Fruit fly (Drosophila melanogaster) whole organism, embryonic: ENCODE measurements around the gene c12.1.

ENCODE experiments used
- Aef1 ChIP-seq: fragments of 200-800 bp; sonication (Bioruptor generic); IDR thresholded peaks from 3 replicates; pipeline ENCODE4 v1.3.6; 2022; ENCODE audit warnings: missing biosample characterization, missing genetic modification characterization
- CG10462 ChIP-seq: fragments of 200-800 bp; sonication (Bioruptor generic); optimal IDR thresholded peaks from 2 replicates; lab custom pipeline; 2016; ENCODE audit warnings: missing biosample characterization, missing genetic modification characterization
- CG10543 ChIP-seq: fragments of 200-800 bp; sonication (Bioruptor generic); optimal IDR thresholded peaks from 3 replicates; lab custom pipeline; 2017; ENCODE audit warnings: missing biosample characterization, mild to moderate bottlenecking, missing genetic modification characterization, moderate library complexity
- CG11247 ChIP-seq: fragments of 200-800 bp; sonication (Bioruptor generic); IDR thresholded peaks from 2 replicates; pipeline ENCODE4 v1.3.6; 2022; ENCODE audit warnings: missing biosample characterization, missing genetic modification characterization
- CG12104 ChIP-seq: fragments of 200-800 bp; sonication (Bioruptor generic); optimal IDR thresholded peaks from 3 replicates; lab custom pipeline; 2016; ENCODE audit warnings: missing biosample characterization, missing genetic modification characterization
- CG12299 ChIP-seq: fragments of 200-800 bp; sonication (Bioruptor generic); optimal IDR thresholded peaks from 2 replicates; lab custom pipeline; 2018; ENCODE audit warnings: missing biosample characterization, mild to moderate bottlenecking, missing genetic modification characterization
- CG1233 ChIP-seq: fragments of 200-800 bp; sonication (Bioruptor generic); optimal IDR thresholded peaks from 4 replicates; lab custom pipeline; 2018; ENCODE audit warnings: missing biosample characterization, mild to moderate bottlenecking, missing genetic modification characterization
- CG12659 ChIP-seq: fragments of 200-800 bp; sonication (Bioruptor generic); optimal IDR thresholded peaks from 3 replicates; lab custom pipeline; 2017; ENCODE audit warnings: mild to moderate bottlenecking, missing biosample characterization, missing genetic modification reagents, missing genetic modification characterization
- CG12942 ChIP-seq: fragments of 200-800 bp; sonication (Bioruptor generic); optimal IDR thresholded peaks from 3 replicates; lab custom pipeline; 2016; ENCODE audit warnings: missing biosample characterization, missing genetic modification characterization
- CG13424 ChIP-seq: fragments of 200-800 bp; sonication (Bioruptor generic); optimal IDR thresholded peaks from 2 replicates; lab custom pipeline; 2019; ENCODE audit warnings: missing biosample characterization, mild to moderate bottlenecking, missing genetic modification characterization, moderate library complexity
- CG13775 ChIP-seq: fragments of 200-800 bp; sonication (Bioruptor generic); optimal IDR thresholded peaks from 3 replicates; lab custom pipeline; 2017; ENCODE audit warnings: missing biosample characterization, mild to moderate bottlenecking, missing genetic modification characterization
- CG1602 ChIP-seq: fragments of 200-800 bp; sonication (Bioruptor generic); optimal IDR thresholded peaks from 3 replicates; lab custom pipeline; 2016; ENCODE audit warnings: missing biosample characterization, missing genetic modification characterization
- CG17829 ChIP-seq: fragments of 200-800 bp; optimal IDR thresholded peaks from 2 replicates; lab custom pipeline; 2019; ENCODE audit warnings: missing biosample characterization, mild to moderate bottlenecking, missing genetic modification characterization, moderate library complexity
- CG2120 ChIP-seq: fragments of 200-800 bp; sonication (Bioruptor generic); optimal IDR thresholded peaks from 3 replicates; lab custom pipeline; 2016; ENCODE audit warnings: missing biosample characterization, missing genetic modification characterization
- CG2129 ChIP-seq: fragments of 200-800 bp; sonication (Bioruptor generic); IDR thresholded peaks from 2 replicates; pipeline ENCODE4 v1.3.6; 2022; ENCODE audit warnings: missing biosample characterization, missing genetic modification characterization; ENCODE audit not compliant: partially characterized antibody
- CG30403 ChIP-seq: fragments of 200-800 bp; sonication (Bioruptor generic); optimal IDR thresholded peaks from 3 replicates; lab custom pipeline; 2016; ENCODE audit warnings: missing biosample characterization, missing genetic modification characterization
- CG6791 ChIP-seq: fragments of 200-800 bp; sonication (Bioruptor generic); IDR thresholded peaks from 3 replicates; pipeline ENCODE4 v1.3.6; 2022; ENCODE audit warnings: missing biosample characterization, missing genetic modification characterization; ENCODE audit not compliant: partially characterized antibody
- CG9932 ChIP-seq: fragments of 200-800 bp; sonication (Bioruptor generic); IDR thresholded peaks from 2 replicates; pipeline ENCODE4 v1.3.6; 2022; ENCODE audit warnings: missing biosample characterization, missing genetic modification characterization
- D19B ChIP-seq: fragments of 200-800 bp; sonication (Bioruptor generic); optimal IDR thresholded peaks from 2 replicates; lab custom pipeline; 2017; ENCODE audit warnings: missing biosample characterization, mild to moderate bottlenecking, missing genetic modification characterization
- Dbx ChIP-seq: fragments of 200-800 bp; sonication (Bioruptor generic); IDR thresholded peaks from 3 replicates; pipeline ENCODE4 v1.3.6; 2022; ENCODE audit warnings: missing biosample characterization, missing genetic modification characterization
- Dll ChIP-seq: fragments of 200-800 bp; sonication (Bioruptor generic); IDR thresholded peaks from 4 replicates; pipeline ENCODE4 v1.3.6; 2022; ENCODE audit warnings: missing biosample characterization, missing genetic modification characterization; ENCODE audit not compliant: partially characterized antibody
- HLH3B ChIP-seq: fragments of 200-800 bp; sonication (Bioruptor generic); IDR thresholded peaks from 2 replicates; pipeline ENCODE4 v1.3.6; 2022; ENCODE audit warnings: missing biosample characterization, missing genetic modification characterization
- HLH54F ChIP-seq: fragments of 200-800 bp; sonication (Bioruptor generic); optimal IDR thresholded peaks from 3 replicates; lab custom pipeline; 2016; ENCODE audit warnings: missing biosample characterization, missing genetic modification characterization
- HmgD ChIP-seq: fragments of 200-800 bp; sonication (Bioruptor generic); optimal IDR thresholded peaks from 3 replicates; lab custom pipeline; 2016; ENCODE audit warnings: missing biosample characterization, missing genetic modification characterization
- Nf-YC ChIP-seq: fragments of 200-800 bp; optimal IDR thresholded peaks from 3 replicates; lab custom pipeline; 2019; ENCODE audit warnings: missing biosample characterization, mild to moderate bottlenecking, missing genetic modification characterization, moderate library complexity
- Opbp ChIP-seq: fragments of 200-800 bp; sonication (Bioruptor generic); IDR thresholded peaks from 3 replicates; pipeline ENCODE4 v1.3.6; 2022; ENCODE audit warnings: missing biosample characterization, missing genetic modification characterization; ENCODE audit not compliant: partially characterized antibody
- Stat92E ChIP-seq, 3 experiments: fragments of >200 bp in 2 of 3; fragments of 200-800 bp in 1 of 3; sonication (Bioruptor generic) in 1 of 3; optimal IDR thresholded peaks; 2 replicates each; lab custom pipeline; 2017 to 2019; ENCODE audit warnings: missing biosample characterization in 3 of 3, missing genetic modification characterization in 3 of 3, mild to moderate bottlenecking in 1 of 3, moderate library complexity in 1 of 3
- ase ChIP-seq: fragments of 200-800 bp; sonication (Bioruptor generic); IDR thresholded peaks from 3 replicates; pipeline ENCODE4 v1.3.6; 2022; ENCODE audit warnings: missing biosample characterization, missing genetic modification characterization
- bcd ChIP-seq: fragments of 200-800 bp; sonication (Bioruptor generic); optimal IDR thresholded peaks from 2 replicates; lab custom pipeline; 2017; ENCODE audit warnings: missing biosample characterization, mild to moderate bottlenecking, missing genetic modification characterization
- chif ChIP-seq, 2 experiments: fragments of 200-800 bp; sonication (Bioruptor generic); optimal IDR thresholded peaks; 3 replicates each; lab custom pipeline; 2016; ENCODE audit warnings: missing biosample characterization in 2 of 2, missing genetic modification characterization in 2 of 2
- crc ChIP-seq: fragments of 200-800 bp; sonication (Bioruptor generic); optimal IDR thresholded peaks from 2 replicates; lab custom pipeline; 2016; ENCODE audit warnings: missing biosample characterization, missing genetic modification characterization
- ems ChIP-seq: fragments of 200-800 bp; sonication (Bioruptor generic); optimal IDR thresholded peaks from 3 replicates; lab custom pipeline; 2016; ENCODE audit warnings: missing biosample characterization, missing genetic modification characterization
- gfzf ChIP-seq: fragments of 200-800 bp; sonication (Bioruptor generic); optimal IDR thresholded peaks from 2 replicates; lab custom pipeline; 2016; ENCODE audit warnings: missing biosample characterization, mild to moderate bottlenecking, missing genetic modification characterization, moderate library complexity
- ind ChIP-seq: fragments of 200-800 bp; sonication (Bioruptor generic); optimal IDR thresholded peaks from 3 replicates; lab custom pipeline; 2016; ENCODE audit warnings: missing biosample characterization, missing genetic modification characterization
- jumu ChIP-seq: fragments of 200-800 bp; sonication (Bioruptor generic); optimal IDR thresholded peaks from 3 replicates; lab custom pipeline; 2016; ENCODE audit warnings: missing biosample characterization, missing genetic modification characterization
- klu ChIP-seq: fragments of 200-800 bp; sonication (Bioruptor generic); IDR thresholded peaks from 2 replicates; pipeline ENCODE4 v1.3.6; 2022; ENCODE audit warnings: missing biosample characterization, missing genetic modification characterization
- knrl ChIP-seq: fragments of 200-800 bp; sonication (Bioruptor generic); IDR thresholded peaks from 3 replicates; pipeline ENCODE4 v1.3.6; 2022; ENCODE audit warnings: missing biosample characterization, missing genetic modification characterization; ENCODE audit not compliant: partially characterized antibody
- lab ChIP-seq: fragments of 200-800 bp; sonication (Bioruptor generic); optimal IDR thresholded peaks from 3 replicates; lab custom pipeline; 2017; ENCODE audit warnings: missing biosample characterization, missing genetic modification characterization, mild to moderate bottlenecking, moderate library complexity, missing genetic modification reagents
- maf-S ChIP-seq: fragments of 200-800 bp; sonication (Bioruptor generic); optimal IDR thresholded peaks from 2 replicates; lab custom pipeline; 2016; ENCODE audit warnings: missing biosample characterization, missing genetic modification characterization
- nerfin-2 ChIP-seq: fragments of 200-800 bp; sonication (Bioruptor generic); IDR thresholded peaks from 2 replicates; pipeline ENCODE4 v1.3.6; 2022; ENCODE audit warnings: missing biosample characterization, missing genetic modification characterization; ENCODE audit not compliant: partially characterized antibody
- onecut ChIP-seq: fragments of 200-800 bp; sonication (Bioruptor generic); IDR thresholded peaks from 2 replicates; pipeline ENCODE4 v1.3.6; 2022; ENCODE audit warnings: missing biosample characterization, missing genetic modification characterization
- p53 ChIP-seq: fragments of 200-800 bp; sonication (Bioruptor generic); optimal IDR thresholded peaks from 2 replicates; lab custom pipeline; 2016; ENCODE audit warnings: missing biosample characterization, missing genetic modification characterization
- ranshi ChIP-seq: fragments of 200-800 bp; sonication (Bioruptor generic); IDR thresholded peaks from 2 replicates; pipeline ENCODE4 v1.3.6; 2022; ENCODE audit warnings: missing biosample characterization, missing genetic modification characterization
- repo ChIP-seq: fragments of 200-800 bp; sonication (Bioruptor generic); optimal IDR thresholded peaks from 2 replicates; lab custom pipeline; 2016; ENCODE audit warnings: missing biosample characterization, missing genetic modification characterization
- ssp ChIP-seq: fragments of 200-800 bp; sonication (Bioruptor generic); IDR thresholded peaks from 2 replicates; pipeline ENCODE4 v1.3.6; 2022; ENCODE audit warnings: missing biosample characterization, missing genetic modification characterization
- tap ChIP-seq: fragments of 200-800 bp; optimal IDR thresholded peaks from 3 replicates; lab custom pipeline; 2019; ENCODE audit warnings: missing biosample characterization, mild to moderate bottlenecking, missing genetic modification characterization, moderate library complexity
- unc-4 ChIP-seq: fragments of 200-800 bp; sonication (Bioruptor generic); IDR thresholded peaks from 2 replicates; pipeline ENCODE4 v1.3.6; 2022; ENCODE audit warnings: missing biosample characterization, missing genetic modification characterization; ENCODE audit not compliant: partially characterized antibody
- zen2 ChIP-seq: fragments of 200-800 bp; sonication (Bioruptor generic); IDR thresholded peaks from 3 replicates; pipeline ENCODE4 v1.3.6; 2022; ENCODE audit warnings: missing biosample characterization, missing genetic modification characterization; ENCODE audit not compliant: partially characterized antibody

Gene c12.1

dm6 chrX:9355996-9356708, 37.1 kb upstream of the c12.1 start, which contains the start of the genes Zdhhc8 and BCL7-like (continued):
- peak; percentile 98 for TF ChIP-seq CG6791 (GFP tag; lab: Robert Waterston, UW)
- peak; percentile 61 for TF ChIP-seq gfzf (GFP tag; lab: Kevin White, UChicago)
- peak; percentile 47 for TF ChIP-seq HLH54F
- TF ChIP-seq HLH3B (GFP tag; lab: Robert Waterston, UW), result 0 out of 2 replicates have a peak, but pooled peaks have one; percentile 27
- peak; percentile 98 for TF ChIP-seq knrl (GFP tag; lab: Robert Waterston, UW)
- no peak for TF ChIP-seq HmgD
- TF ChIP-seq CG13775 (GFP tag; lab: Kevin White, UChicago), result peak; percentile 42
- peak; percentile 20; the same call in 1 of the 2 replicates for TF ChIP-seq ssp (GFP tag; lab: Robert Waterston, UW)
- peak; percentile 25 for TF ChIP-seq Nf-YC (tag; lab: Kevin White, UChicago)
- TF ChIP-seq bcd (GFP tag; lab: Kevin White, UChicago), result peak; percentile 23
- TF ChIP-seq maf-S (GFP tag; lab: Kevin White, UChicago), result peak; percentile 30
- peak; percentile 78 for TF ChIP-seq CG12659
- TF ChIP-seq CG11247, result no peak
- peak; percentile 5 for TF ChIP-seq ems (GFP tag; lab: Kevin White, UChicago)
- no peak for TF ChIP-seq klu (GFP tag; lab: Robert Waterston, UW)
- peak; percentile 37 for TF ChIP-seq CG13424 (tag; lab: Kevin White, UChicago)
- TF ChIP-seq ranshi, result peak; percentile 36; the same call in 1 of the 2 replicates
- no peak for TF ChIP-seq lab (GFP tag; lab: Kevin White, UChicago)
- no peak for TF ChIP-seq p53 (GFP tag; lab: Kevin White, UChicago)
- TF ChIP-seq CG17829 (tag; lab: Kevin White, UChicago), result peak; percentile 44
- TF ChIP-seq CG10462 (GFP tag; lab: Kevin White, UChicago), result peak; percentile 38
- TF ChIP-seq CG1602 (GFP tag; lab: Kevin White, UChicago), result peak; percentile 46
- TF ChIP-seq crc (GFP tag; lab: Kevin White, UChicago), result no peak
- TF ChIP-seq Opbp, result peak; percentile 98
- TF ChIP-seq CG2129 (GFP tag; lab: Robert Waterston, UW), result peak; percentile 94
- TF ChIP-seq Dbx (GFP tag; lab: Robert Waterston, UW), result peak; percentile 56; the same call in 2 of the 3 replicates
- peak; percentile 48 for TF ChIP-seq ind
- peak; percentile 26 for TF ChIP-seq CG12104
- TF ChIP-seq jumu, result no peak
- peak; percentile 93 for TF ChIP-seq zen2
- peak; percentile 56 for TF ChIP-seq CG30403 (GFP tag; lab: Kevin White, UChicago)
- 0 out of 3 replicates have a peak, but pooled peaks have one; percentile 25 for TF ChIP-seq ase (GFP tag; lab: Robert Waterston, UW)
- TF ChIP-seq Dll (GFP tag; lab: Robert Waterston, UW), result peak; percentile 96
- no peak for TF ChIP-seq repo (GFP tag; lab: Kevin White, UChicago)
- TF ChIP-seq onecut (GFP tag; lab: Robert Waterston, UW), result no peak
- no peak for TF ChIP-seq tap (tag; lab: Kevin White, UChicago)
- peak; percentile 37 for TF ChIP-seq CG12942 (GFP tag; lab: Kevin White, UChicago)
- TF ChIP-seq unc-4, result peak; percentile 97
- TF ChIP-seq CG12299 (tag; lab: Kevin White, UChicago), result peak; percentile 33
- TF ChIP-seq D19B, result no peak
- peak in 1 of 3 experiments; percentile 0 for TF ChIP-seq Stat92E (GFP tag; optimal IDR thresholded peaks at IDR 0.05; lab: Kevin White, UChicago)
- peak; percentile 47 for TF ChIP-seq Aef1 (GFP tag; lab: Robert Waterston, UW)
- no peak for TF ChIP-seq CG1233
- TF ChIP-seq CG2120 (GFP tag; lab: Kevin White, UChicago), result peak; percentile 71
- TF ChIP-seq nerfin-2 (GFP tag; lab: Robert Waterston, UW), result peak; percentile 96
- TF ChIP-seq CG10543, result peak; percentile 15
- peak; percentile 76 for TF ChIP-seq CG9932 (GFP tag; lab: Robert Waterston, UW)
- TF ChIP-seq chif (GFP tag; optimal IDR thresholded peaks at IDR 0.05; lab: Kevin White, UChicago), result peak; percentile 6 to 27
